Fruit fly (Drosophila melanogaster) whole organism, embryonic: ENCODE data around the gene CG18132.

ENCODE experiments used
- ATbp ChIP-seq: fragments of 200-800 bp; sonication (Bioruptor generic); optimal IDR thresholded peaks from 2 replicates; lab custom pipeline; 2017; ENCODE audit warnings: missing biosample characterization, mild to moderate bottlenecking, missing genetic modification characterization, missing genetic modification reagents
- Antp ChIP-seq: fragments of 200-800 bp; sonication (Bioruptor generic); optimal IDR thresholded peaks from 3 replicates; lab custom pipeline; 2016; ENCODE audit warnings: missing biosample characterization, missing genetic modification characterization
- Atf-2 ChIP-seq: fragments of 200-800 bp; sonication (Bioruptor generic); optimal IDR thresholded peaks from 2 replicates; lab custom pipeline; 2016; ENCODE audit warnings: missing biosample characterization, missing genetic modification characterization
- Atf6 ChIP-seq: fragments of 200-800 bp; sonication (Bioruptor generic); IDR thresholded peaks from 2 replicates; pipeline ENCODE4 v1.3.6; 2022; ENCODE audit warnings: missing biosample characterization, missing genetic modification characterization
- CG10147 ChIP-seq: fragments of 200-800 bp; sonication (Bioruptor generic); optimal IDR thresholded peaks from 2 replicates; lab custom pipeline; 2019; ENCODE audit warnings: missing biosample characterization, mild to moderate bottlenecking, missing genetic modification characterization, moderate library complexity
- CG10267 ChIP-seq: fragments of 200-800 bp; sonication (Bioruptor generic); optimal IDR thresholded peaks from 2 replicates; lab custom pipeline; 2018; ENCODE audit warnings: missing biosample characterization, mild to moderate bottlenecking, missing genetic modification characterization, moderate library complexity
- CG10366 ChIP-seq: fragments of 200-800 bp; sonication (Bioruptor generic); IDR thresholded peaks from 2 replicates; pipeline ENCODE4 v1.3.6; 2022; ENCODE audit warnings: missing biosample characterization, missing genetic modification characterization
- CG10959 ChIP-seq: fragments of 200-800 bp; sonication (Bioruptor generic); IDR thresholded peaks from 2 replicates; pipeline ENCODE4 v1.3.6; 2022; ENCODE audit warnings: missing biosample characterization, missing genetic modification characterization
- CG12219 ChIP-seq: fragments of 200-800 bp; sonication (Bioruptor generic); optimal IDR thresholded peaks from 3 replicates; lab custom pipeline; 2018; ENCODE audit warnings: missing biosample characterization, mild to moderate bottlenecking, missing genetic modification characterization
- CG15696 ChIP-seq: fragments of 200-800 bp; sonication (Bioruptor generic); optimal IDR thresholded peaks from 2 replicates; lab custom pipeline; 2019; ENCODE audit warnings: missing biosample characterization, mild to moderate bottlenecking, missing genetic modification characterization, moderate library complexity
- CG16813 ChIP-seq: fragments of 200-800 bp; sonication (Bioruptor generic); IDR thresholded peaks from 3 replicates; pipeline ENCODE4 v1.3.6; 2022; ENCODE audit warnings: missing biosample characterization, missing genetic modification characterization; ENCODE audit not compliant: partially characterized antibody
- CG16815 ChIP-seq: fragments of 200-800 bp; sonication (Bioruptor generic); optimal IDR thresholded peaks from 3 replicates; lab custom pipeline; 2017; ENCODE audit warnings: missing biosample characterization, mild to moderate bottlenecking, missing genetic modification characterization
- CG4730 ChIP-seq: fragments of 200-800 bp; sonication (Bioruptor generic); IDR thresholded peaks from 2 replicates; pipeline ENCODE4 v1.3.6; 2022; ENCODE audit warnings: missing biosample characterization, missing genetic modification characterization
- CG6813 ChIP-seq: fragments of 200-800 bp; sonication (Bioruptor generic); optimal IDR thresholded peaks from 2 replicates; lab custom pipeline; 2017; ENCODE audit warnings: missing biosample characterization, missing genetic modification characterization, mild to moderate bottlenecking, moderate library complexity, missing genetic modification reagents
- CG7556 ChIP-seq: fragments of 200-800 bp; sonication (Bioruptor generic); optimal IDR thresholded peaks from 2 replicates; lab custom pipeline; 2017; ENCODE audit warnings: missing biosample characterization, mild to moderate bottlenecking, missing genetic modification characterization
- CG8944 ChIP-seq: fragments of 200-800 bp; sonication (Bioruptor generic); optimal IDR thresholded peaks from 3 replicates; lab custom pipeline; 2016; ENCODE audit warnings: missing biosample characterization, missing genetic modification characterization
- CG9932 ChIP-seq: fragments of 200-800 bp; sonication (Bioruptor generic); IDR thresholded peaks from 2 replicates; pipeline ENCODE4 v1.3.6; 2022; ENCODE audit warnings: missing biosample characterization, missing genetic modification characterization
- D19A ChIP-seq: fragments of 200-800 bp; optimal IDR thresholded peaks from 3 replicates; lab custom pipeline; 2019; ENCODE audit warnings: missing biosample characterization, mild to moderate bottlenecking, missing genetic modification characterization, moderate library complexity
- D19B ChIP-seq: fragments of 200-800 bp; sonication (Bioruptor generic); optimal IDR thresholded peaks from 2 replicates; lab custom pipeline; 2017; ENCODE audit warnings: missing biosample characterization, mild to moderate bottlenecking, missing genetic modification characterization
- Hr3 ChIP-seq: fragments of 200-800 bp; sonication (Bioruptor generic); optimal IDR thresholded peaks from 3 replicates; lab custom pipeline; 2016; ENCODE audit warnings: missing biosample characterization, missing genetic modification characterization
- MBD-R2 ChIP-seq: fragments of 200-800 bp; sonication (Bioruptor generic); IDR thresholded peaks from 2 replicates; pipeline ENCODE4 v1.3.6; 2022; ENCODE audit warnings: missing biosample characterization, missing genetic modification characterization
- Med ChIP-seq: fragments of 200-800 bp; sonication (Bioruptor generic); peaks from one replicate; lab custom pipeline; 2016; ENCODE audit warnings: missing biosample characterization, missing genetic modification characterization, mild to moderate bottlenecking, inconsistent platforms, moderate library complexity
- Meics ChIP-seq: fragments of 200-800 bp; sonication (Bioruptor generic); optimal IDR thresholded peaks from 2 replicates; lab custom pipeline; 2017; ENCODE audit warnings: missing biosample characterization, mild to moderate bottlenecking, missing genetic modification characterization
- Mrtf ChIP-seq: fragments of 200-800 bp; sonication (Bioruptor generic); IDR thresholded peaks from 3 replicates; pipeline ENCODE4 v1.3.6; 2022; ENCODE audit warnings: missing biosample characterization, missing genetic modification characterization
- NK7.1 ChIP-seq: fragments of 200-800 bp; sonication (Bioruptor generic); optimal IDR thresholded peaks from 3 replicates; lab custom pipeline; 2016; ENCODE audit warnings: missing biosample characterization, missing genetic modification characterization
- Rfx ChIP-seq: fragments of 200-800 bp; sonication (Bioruptor generic); IDR thresholded peaks from 2 replicates; pipeline ENCODE4 v1.3.6; 2022; ENCODE audit warnings: missing biosample characterization, missing genetic modification characterization
- Side ChIP-seq: fragments of 200-800 bp; sonication (Bioruptor generic); optimal IDR thresholded peaks from 2 replicates; lab custom pipeline; 2016; ENCODE audit warnings: missing biosample characterization, missing genetic modification characterization
- Spps ChIP-seq: fragments of 200-800 bp; sonication (Bioruptor generic); optimal IDR thresholded peaks from 2 replicates; lab custom pipeline; 2018; ENCODE audit warnings: missing biosample characterization, mild to moderate bottlenecking, missing genetic modification characterization
- ato ChIP-seq: fragments of 200-800 bp; sonication (Bioruptor generic); IDR thresholded peaks from 2 replicates; pipeline ENCODE4 v1.3.6; 2022; ENCODE audit warnings: missing biosample characterization, missing genetic modification characterization; ENCODE audit not compliant: partially characterized antibody
- bcd ChIP-seq: fragments of 200-800 bp; sonication (Bioruptor generic); optimal IDR thresholded peaks from 2 replicates; lab custom pipeline; 2017; ENCODE audit warnings: missing biosample characterization, mild to moderate bottlenecking, missing genetic modification characterization
- chinmo ChIP-seq: fragments of 200-800 bp; sonication (Bioruptor generic); IDR thresholded peaks from 4 replicates; pipeline ENCODE4 v1.3.6; 2022; ENCODE audit warnings: missing biosample characterization, missing genetic modification characterization; ENCODE audit not compliant: partially characterized antibody
- chm ChIP-seq: fragments of 200-800 bp; sonication (Bioruptor generic); IDR thresholded peaks from 2 replicates; pipeline ENCODE4 v1.3.6; 2022; ENCODE audit warnings: missing biosample characterization, missing genetic modification characterization
- crp ChIP-seq, 2 experiments: fragments of 200-800 bp; sonication (Bioruptor generic); optimal IDR thresholded peaks; 2 replicates in 1 of 2; 3 replicates in 1 of 2; lab custom pipeline; 2017; ENCODE audit warnings: missing biosample characterization in 2 of 2, missing genetic modification characterization in 2 of 2, mild to moderate bottlenecking in 1 of 2, moderate library complexity in 1 of 2
- disco-r ChIP-seq: fragments of 200-800 bp; sonication (Bioruptor generic); optimal IDR thresholded peaks from 2 replicates; lab custom pipeline; 2016; ENCODE audit warnings: missing biosample characterization, missing genetic modification characterization
- en ChIP-seq: fragments of 200-800 bp; sonication (Bioruptor generic); optimal IDR thresholded peaks from 2 replicates; lab custom pipeline; 2016; ENCODE audit warnings: missing biosample characterization, missing genetic modification characterization
- gsb-n ChIP-seq: fragments of 200-800 bp; sonication (Bioruptor generic); optimal IDR thresholded peaks from 3 replicates; lab custom pipeline; 2018; ENCODE audit warnings: missing biosample characterization, mild to moderate bottlenecking, missing genetic modification characterization
- gt ChIP-seq: fragments of 200-800 bp; sonication (Bioruptor generic); IDR thresholded peaks from 2 replicates; pipeline ENCODE4 v1.3.6; 2022; ENCODE audit warnings: missing biosample characterization, missing genetic modification characterization
- hkb ChIP-seq, 2 experiments: fragments of 200-800 bp in 1 of 2; fragments of >200 bp in 1 of 2; sonication (Bioruptor generic) in 1 of 2; IDR thresholded peaks in 1 of 2; optimal IDR thresholded peaks in 1 of 2; 2 replicates each; pipeline versions ENCODE4 v1.3.6 to Lab custom; 2017 to 2022; ENCODE audit warnings: missing biosample characterization in 1 of 2, missing genetic modification characterization in 1 of 2
- hth ChIP-seq: fragments of >200 bp; optimal IDR thresholded peaks from 2 replicates; lab custom pipeline; 2017; ENCODE audit warnings: inconsistent platforms
- lab ChIP-seq: fragments of 200-800 bp; sonication (Bioruptor generic); optimal IDR thresholded peaks from 3 replicates; lab custom pipeline; 2017; ENCODE audit warnings: missing biosample characterization, missing genetic modification characterization, mild to moderate bottlenecking, moderate library complexity, missing genetic modification reagents
- mam ChIP-seq: fragments of 200-800 bp; sonication (Bioruptor generic); optimal IDR thresholded peaks from 3 replicates; lab custom pipeline; 2016; ENCODE audit warnings: missing biosample characterization, missing genetic modification characterization
- nerfin-2 ChIP-seq: fragments of 200-800 bp; sonication (Bioruptor generic); IDR thresholded peaks from 2 replicates; pipeline ENCODE4 v1.3.6; 2022; ENCODE audit warnings: missing biosample characterization, missing genetic modification characterization; ENCODE audit not compliant: partially characterized antibody
- nmo ChIP-seq: fragments of 200-800 bp; sonication (Bioruptor generic); optimal IDR thresholded peaks from 2 replicates; lab custom pipeline; 2018; ENCODE audit warnings: missing biosample characterization, mild to moderate bottlenecking, missing genetic modification characterization, moderate library complexity
- pb ChIP-seq: fragments of 200-800 bp; sonication (Bioruptor generic); optimal IDR thresholded peaks from 3 replicates; lab custom pipeline; 2016; ENCODE audit warnings: missing biosample characterization, missing genetic modification characterization
- pum ChIP-seq: fragments of 200-800 bp; sonication (Bioruptor generic); optimal IDR thresholded peaks from 2 replicates; lab custom pipeline; 2016; ENCODE audit warnings: missing biosample characterization, missing genetic modification characterization
- seq ChIP-seq: fragments of 200-800 bp; sonication (Bioruptor generic); IDR thresholded peaks from 2 replicates; pipeline ENCODE4 v1.3.6; 2022; ENCODE audit warnings: missing biosample characterization, missing genetic modification characterization
- sisA ChIP-seq: fragments of 200-800 bp; sonication (Bioruptor generic); IDR thresholded peaks from 2 replicates; pipeline ENCODE4 v1.3.6; 2022; ENCODE audit warnings: missing biosample characterization, missing genetic modification characterization
- so ChIP-seq: fragments of 200-800 bp; sonication (Bioruptor generic); IDR thresholded peaks from 3 replicates; pipeline ENCODE4 v1.3.6; 2022; ENCODE audit warnings: missing biosample characterization, missing genetic modification characterization
- tio ChIP-seq: fragments of 200-800 bp; sonication (Bioruptor generic); optimal IDR thresholded peaks from 2 replicates; lab custom pipeline; 2017; ENCODE audit warnings: missing biosample characterization, missing genetic modification characterization, inconsistent platforms
- twi ChIP-seq: fragments of 200-800 bp; optimal IDR thresholded peaks from 2 replicates; lab custom pipeline; 2019; ENCODE audit warnings: missing biosample characterization, mild to moderate bottlenecking, missing genetic modification characterization, moderate library complexity

Gene CG18132

DNA sequence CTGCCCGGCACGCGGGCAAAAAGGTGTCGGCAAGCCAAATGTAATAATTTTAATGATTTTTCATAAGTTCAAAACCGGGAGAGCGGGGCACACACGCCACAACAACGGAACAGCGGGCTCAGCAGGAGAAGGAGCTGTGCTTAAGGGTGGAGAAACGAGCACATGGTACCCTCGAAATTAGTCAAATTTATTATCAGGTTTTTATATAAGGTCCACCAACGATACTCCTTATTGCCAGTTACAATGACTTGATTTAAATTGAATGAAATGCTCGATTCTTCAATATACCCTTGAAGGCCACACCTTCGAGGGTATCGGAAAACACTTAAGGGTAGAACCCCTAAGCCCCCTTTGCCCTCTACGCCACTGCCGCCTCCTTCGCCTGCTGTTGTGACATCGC, 43.9 kb downstream of the CG18132 start (continued):
- TF ChIP-seq Mrtf (GFP tag; lab: Robert Waterston, UW) (peak; percentile 24; the same call in 1 of the 3 replicates), nerfin-2 (no peak), bcd (GFP tag; lab: Kevin White, UChicago) (peak; percentile 25), CG8944 (GFP tag; lab: Kevin White, UChicago) (peak; percentile 8), D19B (GFP tag; lab: Kevin White, UChicago) (peak; percentile 78), CG10366 (GFP tag; lab: Robert Waterston, UW) (peak; percentile 64), so (peak; percentile 20; the same call in 1 of the 3 replicates), mam (GFP tag; lab: Kevin White, UChicago) (peak; percentile 41), disco-r (GFP tag; lab: Kevin White, UChicago) (peak; percentile 21), CG4730 (GFP tag; lab: Robert Waterston, UW) (peak; percentile 51), CG12219 (peak; percentile 21), en (GFP tag; lab: Kevin White, UChicago) (no peak), hth (no peak), gt (peak; percentile 45; the same call in 1 of the 2 replicates), tio (GFP tag; lab: Kevin White, UChicago) (peak; percentile 25), CG7556 (peak; percentile 45), NK7.1 (no peak), chm (peak; percentile 79), twi (tag; lab: Kevin White, UChicago) (no peak), CG16813 (GFP tag; lab: Robert Waterston, UW) (no peak), chinmo (GFP tag; lab: Robert Waterston, UW) (0 out of 4 replicates have a peak, but pooled peaks have one; percentile 56), MBD-R2 (peak; percentile 28; the same call in 1 of the 2 replicates), Side (GFP tag; lab: Kevin White, UChicago) (peak; percentile 35), CG10959 (GFP tag; lab: Robert Waterston, UW) (peak; percentile 80), D19A (tag; lab: Kevin White, UChicago) (peak; percentile 46), seq (0 out of 2 replicates have a peak, but pooled peaks have one; percentile 40), pum (GFP tag; lab: Kevin White, UChicago) (peak; percentile 29), gsb-n (tag; lab: Kevin White, UChicago) (no peak), CG15696 (tag; lab: Kevin White, UChicago) (peak; percentile 39), ato (GFP tag; lab: Robert Waterston, UW) (no peak), CG9932 (peak; percentile 33; the same call in 1 of the 2 replicates), Atf-2 (no peak), Rfx (GFP tag; lab: Robert Waterston, UW) (peak; percentile 48; the same call in 1 of the 2 replicates), Meics (GFP tag; lab: Kevin White, UChicago) (peak; percentile 4), Med (GFP tag; lab: Kevin White, UChicago) (peak; percentile 84), hkb (optimal IDR thresholded peaks at IDR 0.05; lab: Kevin White, UChicago) (no peak), hkb (GFP tag; IDR thresholded peaks at IDR 0.05; lab: Robert Waterston, UW) (peak; percentile 75), CG6813 (GFP tag; lab: Kevin White, UChicago) (peak; percentile 10), CG10147 (no peak), Spps (tag; lab: Kevin White, UChicago) (no peak), CG10267 (tag; lab: Kevin White, UChicago) (peak; percentile 36), ATbp (peak; percentile 24), lab (GFP tag; lab: Kevin White, UChicago) (peak; percentile 43), CG16815 (peak; percentile 59), sisA (GFP tag; lab: Robert Waterston, UW) (peak; percentile 47), Hr3 (GFP tag; lab: Kevin White, UChicago) (peak; percentile 5), Atf6 (peak; percentile 32; the same call in 1 of the 2 replicates), nmo (GFP tag; lab: Kevin White, UChicago) (peak; percentile 45), crp (GFP tag; optimal IDR thresholded peaks at IDR 0.05; lab: Kevin White, UChicago) (no peak), pb (GFP tag; lab: Kevin White, UChicago) (no peak), Antp (GFP tag; lab: Kevin White, UChicago) (peak; percentile 33)
